Worm (Caenorhabditis elegans) whole organism, late embryonic: ENCODE data around the gene R193.2.

ENCODE experiments used
- ceh-2 ChIP-seq: sonication (generic microtip); optimal IDR thresholded peaks from 2 replicates; lab custom pipeline; 2016; ENCODE audit warnings: missing genotype, missing genetic modification characterization, missing compliant biosample characterization
- hlh-15 ChIP-seq: sonication (generic microtip); optimal IDR thresholded peaks from 2 replicates; lab custom pipeline; 2016; ENCODE audit warnings: missing genetic modification characterization, missing compliant biosample characterization

ce11 chrX:1147394-1147793, 991 bp downstream of the R193.2 start:
- TF ChIP-seq hlh-15 (tag; lab: Kevin White, UChicago) (no peak), ceh-2 (tag; lab: Kevin White, UChicago) (no peak)
